Fruit fly (Drosophila melanogaster): ENCODE results near the gene CG16762.

The CG16762 gene

DNA sequence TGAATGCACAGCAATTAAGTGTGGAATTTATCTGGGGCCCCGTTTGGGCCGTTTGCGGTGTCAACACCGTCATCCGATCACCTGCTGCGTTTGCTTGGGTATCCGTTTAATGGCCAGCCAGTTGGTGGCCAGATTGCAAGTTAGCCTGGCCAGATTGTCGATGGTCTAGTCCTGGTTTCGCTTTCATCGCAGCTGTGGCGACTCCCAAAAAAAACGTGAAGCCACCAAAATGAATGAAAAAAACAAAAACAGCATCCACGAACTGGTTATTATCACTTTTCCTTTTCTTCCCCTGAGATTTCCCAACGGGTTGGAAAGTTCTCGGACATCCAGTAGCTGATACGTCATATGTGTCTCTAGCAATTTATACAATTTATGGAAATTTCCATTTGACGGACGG is 37.8 kb downstream of the CG16762 start:
- TF ChIP-seq bab1 (GFP tag; optimal IDR thresholded peaks at IDR 0.05) (no peak), tj (GFP tag; optimal IDR thresholded peaks at IDR 0.05) (peak; percentile 73), CG5204 (GFP tag; optimal IDR thresholded peaks at IDR 0.05) (no peak), CG12768 (GFP tag; optimal IDR thresholded peaks at IDR 0.05) (no peak), cnc (optimal IDR thresholded peaks at IDR 0.05) (no peak), CG11617 (GFP tag; optimal IDR thresholded peaks at IDR 0.05) (no peak)

DNA sequence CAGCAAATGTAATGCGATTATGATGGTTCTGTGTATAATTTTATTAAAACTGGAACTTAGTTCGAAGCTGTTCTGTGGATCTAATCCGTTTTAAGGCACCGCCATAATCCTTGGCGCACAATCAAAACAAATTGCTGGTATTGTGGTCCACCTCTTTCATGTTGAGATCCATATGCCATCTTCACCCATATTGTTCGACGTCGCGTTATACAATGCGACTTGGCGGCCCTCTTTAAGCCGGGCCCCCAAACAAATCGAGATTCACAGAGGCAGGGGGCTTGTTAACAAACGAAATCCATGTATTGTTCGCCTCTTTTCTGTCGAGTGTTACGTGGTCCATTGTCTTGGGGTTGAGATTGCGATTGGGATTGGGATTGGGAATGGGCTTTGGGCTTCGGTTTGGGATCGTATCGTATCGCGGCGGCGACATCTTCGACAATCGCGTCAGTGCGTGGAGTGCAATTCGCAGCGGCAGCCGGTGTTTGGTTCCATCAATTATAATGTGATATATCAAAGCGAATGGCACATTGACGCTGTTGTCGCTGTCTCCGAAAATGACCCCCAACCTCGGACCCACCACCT is 38.6 kb downstream of the CG16762 start:
- TF ChIP-seq CG1620 (GFP tag; optimal IDR thresholded peaks at IDR 0.05): no peak
- TF ChIP-seq kay (GFP tag; ENCODE audit: borderline replicate concordance): no peak
- no peak for TF ChIP-seq CG33017 (tag; optimal IDR thresholded peaks at IDR 0.05)
- TF ChIP-seq CG11617 (GFP tag; optimal IDR thresholded peaks at IDR 0.05): no peak
- no peak for TF ChIP-seq cic (GFP tag; optimal IDR thresholded peaks at IDR 0.05)
- no peak for TF ChIP-seq CG7101 (tag; optimal IDR thresholded peaks at IDR 0.05)
- TF ChIP-seq tj (GFP tag; optimal IDR thresholded peaks at IDR 0.05): no peak
- no peak for TF ChIP-seq Crg-1 (GFP tag; optimal IDR thresholded peaks at IDR 0.05)
- no peak for TF ChIP-seq ovo (GFP tag; optimal IDR thresholded peaks at IDR 0.05)
- no peak for TF ChIP-seq CG7045 (GFP tag; optimal IDR thresholded peaks at IDR 0.05)
- TF ChIP-seq cnc (optimal IDR thresholded peaks at IDR 0.05): no peak
- no peak for TF ChIP-seq toe (GFP tag; optimal IDR thresholded peaks at IDR 0.05)
- no peak for TF ChIP-seq bab1 (GFP tag; optimal IDR thresholded peaks at IDR 0.05)
- no peak for TF ChIP-seq Clk (GFP tag; optimal IDR thresholded peaks at IDR 0.05)

DNA sequence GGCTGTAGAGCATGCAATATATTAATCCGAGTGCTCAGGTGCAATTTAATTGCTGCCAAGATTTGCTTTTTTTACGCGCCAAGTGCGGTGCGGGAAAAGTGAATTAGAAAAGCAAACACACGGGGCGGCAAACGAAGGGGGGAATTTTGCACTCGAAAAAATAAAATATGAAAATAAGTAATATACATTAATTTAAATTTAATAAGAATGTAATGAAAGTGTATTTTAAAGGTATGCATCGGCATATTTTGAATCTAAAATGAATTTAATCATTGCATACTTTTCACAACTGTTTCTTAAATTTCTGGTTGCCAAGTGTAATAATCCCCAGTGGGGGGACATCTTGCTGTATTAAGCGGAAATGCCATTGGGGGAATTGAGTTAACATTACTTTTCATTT is 41.2 kb downstream of the CG16762 start:
- TF ChIP-seq CG33017 (tag; optimal IDR thresholded peaks at IDR 0.05) (peak; percentile 4), ovo (GFP tag; optimal IDR thresholded peaks at IDR 0.05) (no peak), CG1620 (GFP tag; optimal IDR thresholded peaks at IDR 0.05) (no peak), Crg-1 (GFP tag; optimal IDR thresholded peaks at IDR 0.05) (no peak), bab1 (GFP tag; optimal IDR thresholded peaks at IDR 0.05) (no peak), kay (GFP tag; ENCODE audit: borderline replicate concordance) (peak; percentile 62), CG14711 (tag; optimal IDR thresholded peaks at IDR 0.05) (peak; percentile 41), tj (GFP tag; optimal IDR thresholded peaks at IDR 0.05) (no peak), pad (GFP tag; optimal IDR thresholded peaks at IDR 0.05) (peak; percentile 41), cnc (optimal IDR thresholded peaks at IDR 0.05) (no peak), CG7045 (GFP tag; optimal IDR thresholded peaks at IDR 0.05) (peak; percentile 16)

DNA sequence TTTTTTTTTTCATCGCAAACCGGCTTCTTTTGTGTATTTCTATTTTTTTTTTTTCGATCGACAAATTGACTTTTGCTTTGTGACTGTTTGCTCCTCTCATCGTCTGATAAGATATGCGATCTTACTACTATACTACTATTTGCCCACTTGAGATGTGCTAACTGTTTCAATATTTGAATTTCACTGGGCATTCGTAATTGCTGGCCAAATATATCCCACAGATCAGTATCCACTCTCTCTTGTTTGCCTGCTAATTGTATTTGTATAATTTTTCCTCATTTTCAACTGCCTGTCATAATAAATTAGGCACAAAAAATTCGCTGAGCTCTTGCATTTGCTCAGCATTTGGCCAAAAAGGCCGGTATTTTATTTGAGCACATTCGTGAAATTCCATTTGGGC is 42.1 kb downstream of the CG16762 start:
- TF ChIP-seq CG7101 (tag; optimal IDR thresholded peaks at IDR 0.05) (peak; percentile 35), CG5204 (GFP tag; optimal IDR thresholded peaks at IDR 0.05) (no peak), bab1 (GFP tag; optimal IDR thresholded peaks at IDR 0.05) (no peak), CG1620 (GFP tag; optimal IDR thresholded peaks at IDR 0.05) (no peak), tj (GFP tag; optimal IDR thresholded peaks at IDR 0.05) (no peak), cic (GFP tag; optimal IDR thresholded peaks at IDR 0.05) (no peak), Mnt (GFP tag; optimal IDR thresholded peaks at IDR 0.05) (no peak), kay (GFP tag; ENCODE audit: borderline replicate concordance) (peak; percentile 51), CG14711 (tag; optimal IDR thresholded peaks at IDR 0.05) (peak; percentile 29), CG7045 (GFP tag; optimal IDR thresholded peaks at IDR 0.05) (peak; percentile 31), CG12768 (GFP tag; optimal IDR thresholded peaks at IDR 0.05) (peak; percentile 5), Clk (GFP tag; optimal IDR thresholded peaks at IDR 0.05) (peak; percentile 3)

DNA sequence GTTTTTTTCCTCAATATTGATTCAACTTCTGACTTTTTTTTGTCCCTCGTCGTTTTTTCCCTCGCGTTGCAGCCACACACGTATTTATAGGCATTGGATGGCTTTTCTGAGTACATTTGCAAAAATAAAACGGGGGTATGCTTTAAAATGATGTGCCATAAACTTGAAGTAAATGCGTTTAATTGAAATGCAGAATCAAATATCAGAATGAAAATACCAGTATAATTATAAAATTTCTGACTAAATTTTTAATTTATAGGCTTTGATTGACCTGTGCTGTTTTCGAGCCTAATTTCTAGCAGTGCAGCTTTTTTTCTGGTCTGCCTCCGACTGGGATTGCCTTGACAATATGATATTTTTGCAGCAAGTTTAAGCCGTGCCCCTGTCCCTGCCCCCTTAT is 44.1 kb downstream of the CG16762 start:
- TF ChIP-seq Clk (GFP tag; optimal IDR thresholded peaks at IDR 0.05) (no peak), tj (GFP tag; optimal IDR thresholded peaks at IDR 0.05) (no peak), CG7101 (tag; optimal IDR thresholded peaks at IDR 0.05) (no peak), CG14711 (tag; optimal IDR thresholded peaks at IDR 0.05) (no peak), CG12768 (GFP tag; optimal IDR thresholded peaks at IDR 0.05) (no peak), CG5204 (GFP tag; optimal IDR thresholded peaks at IDR 0.05) (no peak), CG1620 (GFP tag; optimal IDR thresholded peaks at IDR 0.05) (no peak), pad (GFP tag; optimal IDR thresholded peaks at IDR 0.05) (no peak), cic (GFP tag; optimal IDR thresholded peaks at IDR 0.05) (no peak), Mnt (GFP tag; optimal IDR thresholded peaks at IDR 0.05) (no peak), CG7045 (GFP tag; optimal IDR thresholded peaks at IDR 0.05) (no peak), CG11617 (GFP tag; optimal IDR thresholded peaks at IDR 0.05) (no peak), kay (GFP tag; ENCODE audit: borderline replicate concordance) (no peak)

DNA sequence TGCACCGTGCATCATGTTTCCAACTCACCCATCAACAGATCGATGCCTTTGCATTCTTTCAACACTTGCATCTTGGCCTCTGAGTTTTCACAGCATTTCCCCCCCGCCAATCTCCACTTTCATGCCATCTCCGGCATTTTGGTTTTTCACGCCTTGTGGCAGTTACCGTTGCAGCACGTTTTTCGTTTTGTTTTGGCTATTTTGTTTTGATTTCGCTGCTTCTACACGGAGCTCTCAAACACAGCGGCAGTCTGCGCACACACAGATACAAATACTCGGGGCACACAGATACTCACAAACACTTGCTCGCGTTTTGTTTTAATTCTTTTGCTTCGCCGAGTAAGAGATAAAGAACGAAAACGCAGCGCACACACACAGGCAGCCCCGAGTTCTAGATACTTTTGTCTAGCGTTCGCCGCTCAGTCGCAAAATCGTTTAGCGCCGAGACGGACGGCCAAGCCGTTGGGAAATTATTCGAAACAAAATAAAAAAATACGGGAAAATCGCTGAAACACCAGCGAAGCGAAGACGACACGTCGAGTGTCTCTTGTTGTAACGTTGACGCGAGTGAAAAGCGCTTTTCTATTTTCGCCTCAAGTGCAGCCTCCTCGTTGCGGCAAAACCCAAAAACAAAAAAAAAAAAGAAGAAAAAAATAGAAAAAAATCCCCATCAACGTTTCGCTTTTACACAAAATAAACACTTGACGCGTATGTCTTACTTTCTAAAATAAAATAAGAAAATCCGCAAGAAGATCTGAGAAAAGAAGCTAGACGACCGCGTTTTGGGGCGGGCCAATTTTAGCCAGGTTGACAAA is 46.7 kb downstream of the CG16762 start:
- TF ChIP-seq toe (GFP tag; optimal IDR thresholded peaks at IDR 0.05): peak; percentile 47
- peak; percentile 50 for TF ChIP-seq CG12768 (GFP tag; optimal IDR thresholded peaks at IDR 0.05)
- TF ChIP-seq Hr96 (GFP tag; optimal IDR thresholded peaks at IDR 0.05): peak; percentile 6
- no peak for TF ChIP-seq CG5204 (GFP tag; optimal IDR thresholded peaks at IDR 0.05)
- peak; percentile 51 for TF ChIP-seq CG11617 (GFP tag; optimal IDR thresholded peaks at IDR 0.05)
- no peak for TF ChIP-seq pad (GFP tag; optimal IDR thresholded peaks at IDR 0.05)
- TF ChIP-seq Clk (GFP tag; optimal IDR thresholded peaks at IDR 0.05): no peak
- peak; percentile 64 for TF ChIP-seq Mnt (GFP tag; optimal IDR thresholded peaks at IDR 0.05)
- TF ChIP-seq cic (GFP tag; optimal IDR thresholded peaks at IDR 0.05): peak; percentile 78
- TF ChIP-seq CG7101 (tag; optimal IDR thresholded peaks at IDR 0.05): peak; percentile 13
- peak; percentile 70 for TF ChIP-seq tj (GFP tag; optimal IDR thresholded peaks at IDR 0.05)
- TF ChIP-seq cnc (optimal IDR thresholded peaks at IDR 0.05): no peak
- no peak for TF ChIP-seq ovo (GFP tag; optimal IDR thresholded peaks at IDR 0.05)
- no peak for TF ChIP-seq CG1620 (GFP tag; optimal IDR thresholded peaks at IDR 0.05)
- TF ChIP-seq CG7045 (GFP tag; optimal IDR thresholded peaks at IDR 0.05): peak; percentile 48
- peak; percentile 39 for TF ChIP-seq CG33017 (tag; optimal IDR thresholded peaks at IDR 0.05)
- no peak for TF ChIP-seq CG14711 (tag; optimal IDR thresholded peaks at IDR 0.05)
- TF ChIP-seq kay (GFP tag; ENCODE audit: borderline replicate concordance): peak; percentile 75
- TF ChIP-seq Crg-1 (GFP tag; optimal IDR thresholded peaks at IDR 0.05): no peak
- TF ChIP-seq bab1 (GFP tag; optimal IDR thresholded peaks at IDR 0.05): no peak
